Fruit fly (Drosophila melanogaster): ENCODE measurements around the gene Lip1.

Lip1 gene

DNA sequence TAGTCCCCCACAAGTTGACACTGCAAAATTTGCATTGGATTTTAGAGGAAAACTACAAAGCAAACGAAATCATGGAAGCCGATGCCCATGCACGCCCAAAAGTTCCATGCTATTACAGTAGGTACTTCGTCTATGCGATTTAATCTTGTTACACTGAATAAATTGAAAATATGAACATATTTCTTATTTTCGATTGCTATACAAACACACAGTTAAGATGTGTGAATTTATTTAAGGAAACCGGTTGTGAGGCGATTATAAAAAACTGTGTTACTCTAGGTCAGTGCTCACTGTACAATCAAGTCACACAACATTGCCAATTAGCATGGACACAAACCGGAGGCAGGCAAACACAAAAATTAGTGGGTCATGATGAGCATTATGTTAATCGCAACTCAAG, 35.7 kb downstream of the Lip1 start (continued):
- TF ChIP-seq z (GFP tag; IDR thresholded peaks at IDR 0.05) (no peak), CG11398 (GFP tag; optimal IDR thresholded peaks at IDR 0.05) (peak; percentile 64), bowl (GFP tag; IDR thresholded peaks at IDR 0.05) (peak; percentile 83), cas (GFP tag; IDR thresholded peaks at IDR 0.05) (no peak), CG2875 (GFP tag; optimal IDR thresholded peaks at IDR 0.05) (peak; percentile 49), salm (tag; optimal IDR thresholded peaks at IDR 0.05) (peak; percentile 35), TFAM (GFP tag; optimal IDR thresholded peaks at IDR 0.05) (no peak), bcd (GFP tag; optimal IDR thresholded peaks at IDR 0.05) (peak; percentile 77), MESR4 (GFP tag; optimal IDR thresholded peaks at IDR 0.05) (no peak), crc (GFP tag; optimal IDR thresholded peaks at IDR 0.05) (peak; percentile 71), Side (GFP tag; optimal IDR thresholded peaks at IDR 0.05) (peak; percentile 72), CG17361 (GFP tag; IDR thresholded peaks at IDR 0.05) (peak; percentile 74), chn (GFP tag; optimal IDR thresholded peaks at IDR 0.05) (peak; percentile 75), dmrt11E (tag; optimal IDR thresholded peaks at IDR 0.05) (peak; percentile 50), CG5245 (GFP tag; optimal IDR thresholded peaks at IDR 0.05) (peak; percentile 64), tna (GFP tag; IDR thresholded peaks at IDR 0.05; ENCODE audit: partially characterized antibody) (no peak), Nf-YA (GFP tag; IDR thresholded peaks at IDR 0.05) (peak; percentile 78), nerfin-1 (tag; optimal IDR thresholded peaks at IDR 0.05) (no peak), pum (GFP tag; optimal IDR thresholded peaks at IDR 0.05) (peak; percentile 82), CoRest (tag; optimal IDR thresholded peaks at IDR 0.05) (peak; percentile 78), Ada2b (GFP tag; IDR thresholded peaks at IDR 0.05) (peak; percentile 92), CG13775 (GFP tag; optimal IDR thresholded peaks at IDR 0.05) (peak; percentile 39), CG30403 (GFP tag; optimal IDR thresholded peaks at IDR 0.05) (peak; percentile 80), Deaf1 (tag; optimal IDR thresholded peaks at IDR 0.05) (peak; percentile 3), CG2199 (GFP tag; IDR thresholded peaks at IDR 0.05) (peak; percentile 60; the same call in 1 of the 3 replicates), Abd-B (GFP tag; optimal IDR thresholded peaks at IDR 0.05) (peak; percentile 64), CG5180 (GFP tag; optimal IDR thresholded peaks at IDR 0.05) (peak; percentile 59), Hr39 (optimal IDR thresholded peaks at IDR 0.05) (no peak), prd (optimal IDR thresholded peaks at IDR 0.05) (no peak), prd (GFP tag; IDR thresholded peaks at IDR 0.05) (peak; percentile 92), CG7839 (tag; optimal IDR thresholded peaks at IDR 0.05) (peak; percentile 80), pros (GFP tag; optimal IDR thresholded peaks at IDR 0.05) (no peak), yki (optimal IDR thresholded peaks at IDR 0.05) (no peak), jing (GFP tag; optimal IDR thresholded peaks at IDR 0.05) (peak; percentile 70), CG15514 (GFP tag; optimal IDR thresholded peaks at IDR 0.05) (peak; percentile 53), Pdp1 (GFP tag; optimal IDR thresholded peaks at IDR 0.05) (peak; percentile 76 to 80), cg (GFP tag; optimal IDR thresholded peaks at IDR 0.05) (no peak), CG32772 (GFP tag; IDR thresholded peaks at IDR 0.05) (peak; percentile 82), nmo (GFP tag; optimal IDR thresholded peaks at IDR 0.05) (peak; percentile 67), unpg (GFP tag; optimal IDR thresholded peaks at IDR 0.05) (peak; percentile 87), hkb (optimal IDR thresholded peaks at IDR 0.05) (no peak), hkb (GFP tag; IDR thresholded peaks at IDR 0.05) (peak; percentile 95), az2 (GFP tag; optimal IDR thresholded peaks at IDR 0.05) (peak; percentile 76), mld (GFP tag; IDR thresholded peaks at IDR 0.05; ENCODE audit: partially characterized antibody) (no peak), Sox100B (GFP tag; optimal IDR thresholded peaks at IDR 0.05) (peak; percentile 63), D (optimal IDR thresholded peaks at IDR 0.05) (no peak), D (GFP tag; optimal IDR thresholded peaks at IDR 0.05) (peak; percentile 3), CG18599 (GFP tag; optimal IDR thresholded peaks at IDR 0.05) (peak; percentile 65), slou (GFP tag; optimal IDR thresholded peaks at IDR 0.05) (peak; percentile 61), E2f2 (GFP tag; IDR thresholded peaks at IDR 0.05) (peak; percentile 67), luna (GFP tag; optimal IDR thresholded peaks at IDR 0.05) (no peak), danr (GFP tag; IDR thresholded peaks at IDR 0.05) (peak; percentile 73)
